Fruit fly (Drosophila melanogaster) whole organism, embryonic: Measurements from ENCODE around the gene abs.

Experiments
- Bgb ChIP-seq: fragments of 200-800 bp; sonication (Bioruptor generic); IDR thresholded peaks from 2 replicates; pipeline ENCODE4 v1.3.6; 2022; ENCODE audit warnings: missing biosample characterization, missing genetic modification characterization; ENCODE audit not compliant: partially characterized antibody
- CG10147 ChIP-seq: fragments of 200-800 bp; sonication (Bioruptor generic); optimal IDR thresholded peaks from 2 replicates; lab custom pipeline; 2019; ENCODE audit warnings: missing biosample characterization, mild to moderate bottlenecking, missing genetic modification characterization, moderate library complexity
- CG1024 ChIP-seq: fragments of 200-800 bp; sonication (Bioruptor generic); IDR thresholded peaks from 2 replicates; pipeline ENCODE4 v1.3.6; 2022; ENCODE audit warnings: missing biosample characterization, missing genetic modification characterization
- CG10462 ChIP-seq: fragments of 200-800 bp; sonication (Bioruptor generic); optimal IDR thresholded peaks from 2 replicates; lab custom pipeline; 2016; ENCODE audit warnings: missing biosample characterization, missing genetic modification characterization
- CG11695 ChIP-seq: fragments of 200-800 bp; sonication (Bioruptor generic); IDR thresholded peaks from 3 replicates; pipeline ENCODE4 v1.3.6; 2022; ENCODE audit warnings: missing biosample characterization, missing genetic modification characterization
- CG14014 ChIP-seq: fragments of 200-800 bp; sonication (Bioruptor generic); IDR thresholded peaks from 2 replicates; pipeline ENCODE4 v1.3.6; 2022; ENCODE audit warnings: missing biosample characterization, missing genetic modification characterization
- CG1529 ChIP-seq: fragments of 200-800 bp; sonication (Bioruptor generic); optimal IDR thresholded peaks from 3 replicates; lab custom pipeline; 2018; ENCODE audit warnings: missing biosample characterization, missing genetic modification characterization
- CG17361 ChIP-seq: fragments of 200-800 bp; sonication (Bioruptor generic); IDR thresholded peaks from 3 replicates; pipeline ENCODE4 v1.3.6; 2022; ENCODE audit warnings: missing biosample characterization, missing genetic modification characterization
- CG17385 ChIP-seq: fragments of 200-800 bp; sonication (Bioruptor generic); optimal IDR thresholded peaks from 3 replicates; lab custom pipeline; 2018; ENCODE audit warnings: missing biosample characterization, mild to moderate bottlenecking, missing genetic modification characterization
- CG3281 ChIP-seq: fragments of 200-800 bp; sonication (Bioruptor generic); optimal IDR thresholded peaks from 3 replicates; lab custom pipeline; 2017; ENCODE audit warnings: missing biosample characterization, mild to moderate bottlenecking, missing genetic modification characterization
- CG43689 ChIP-seq: fragments of 200-800 bp; sonication (Bioruptor generic); IDR thresholded peaks from 2 replicates; pipeline ENCODE4 v1.3.6; 2022; ENCODE audit warnings: missing biosample characterization, missing genetic modification characterization
- CG4424 ChIP-seq: fragments of 200-800 bp; sonication (Bioruptor generic); optimal IDR thresholded peaks from 3 replicates; lab custom pipeline; 2016; ENCODE audit warnings: missing biosample characterization, missing genetic modification characterization
- CG4617 ChIP-seq: fragments of 200-800 bp; sonication (Bioruptor generic); optimal IDR thresholded peaks from 3 replicates; lab custom pipeline; 2016; ENCODE audit warnings: missing biosample characterization, missing genetic modification characterization, borderline replicate concordance
- CG7556 ChIP-seq: fragments of 200-800 bp; sonication (Bioruptor generic); optimal IDR thresholded peaks from 2 replicates; lab custom pipeline; 2017; ENCODE audit warnings: missing biosample characterization, mild to moderate bottlenecking, missing genetic modification characterization
- CG8281 ChIP-seq: fragments of 200-800 bp; sonication (Bioruptor generic); optimal IDR thresholded peaks from 2 replicates; lab custom pipeline; 2018; ENCODE audit warnings: missing biosample characterization, mild to moderate bottlenecking, missing genetic modification characterization, moderate library complexity
- CG8478 ChIP-seq: fragments of >200 bp; optimal IDR thresholded peaks from 2 replicates; lab custom pipeline; 2018
- CG9215 ChIP-seq: fragments of 200-800 bp; sonication (Bioruptor generic); IDR thresholded peaks from 2 replicates; pipeline ENCODE4 v1.3.6; 2022; ENCODE audit warnings: missing biosample characterization, missing genetic modification characterization
- CG9932 ChIP-seq: fragments of 200-800 bp; sonication (Bioruptor generic); IDR thresholded peaks from 2 replicates; pipeline ENCODE4 v1.3.6; 2022; ENCODE audit warnings: missing biosample characterization, missing genetic modification characterization
- Ets65A ChIP-seq: fragments of 200-800 bp; sonication (Bioruptor generic); peaks from one replicate; lab custom pipeline; 2016; ENCODE audit warnings: missing biosample characterization, missing genetic modification characterization
- Ets97D ChIP-seq: fragments of 200-800 bp; sonication (Bioruptor generic); optimal IDR thresholded peaks from 3 replicates; lab custom pipeline; 2016; ENCODE audit warnings: missing biosample characterization, missing genetic modification characterization
- Fer1 ChIP-seq: fragments of 200-800 bp; sonication (Bioruptor generic); optimal IDR thresholded peaks from 2 replicates; lab custom pipeline; 2017; ENCODE audit warnings: missing biosample characterization, mild to moderate bottlenecking, missing genetic modification characterization
- Fer2 ChIP-seq: fragments of 200-800 bp; sonication (Bioruptor generic); optimal IDR thresholded peaks from 2 replicates; lab custom pipeline; 2018; ENCODE audit warnings: missing biosample characterization, mild to moderate bottlenecking, missing genetic modification characterization, moderate library complexity
- Kr ChIP-seq: fragments of 200-800 bp; sonication (Bioruptor generic); optimal IDR thresholded peaks from 2 replicates; lab custom pipeline; 2017; ENCODE audit warnings: missing biosample characterization, mild to moderate bottlenecking, missing genetic modification characterization
- NFAT ChIP-seq: fragments of 200-800 bp; sonication (Bioruptor generic); IDR thresholded peaks from 2 replicates; pipeline ENCODE4 v1.3.6; 2022; ENCODE audit warnings: missing biosample characterization, missing genetic modification characterization
- Ptx1 ChIP-seq: fragments of 200-800 bp; sonication (Bioruptor generic); IDR thresholded peaks from 2 replicates; pipeline ENCODE4 v1.3.6; 2022; ENCODE audit warnings: missing biosample characterization, missing genetic modification characterization
- Rx ChIP-seq: fragments of 200-800 bp; sonication (Bioruptor generic); IDR thresholded peaks from 2 replicates; pipeline ENCODE4 v1.3.6; 2022; ENCODE audit warnings: missing biosample characterization, missing genetic modification characterization
- Six4 ChIP-seq: fragments of 200-800 bp; sonication (Bioruptor generic); optimal IDR thresholded peaks from 2 replicates; lab custom pipeline; 2016; ENCODE audit warnings: missing biosample characterization, missing genetic modification characterization
- Spps ChIP-seq: fragments of 200-800 bp; sonication (Bioruptor generic); optimal IDR thresholded peaks from 2 replicates; lab custom pipeline; 2018; ENCODE audit warnings: missing biosample characterization, mild to moderate bottlenecking, missing genetic modification characterization
- Tbp ChIP-seq: fragments of >200 bp; optimal IDR thresholded peaks from 2 replicates; lab custom pipeline; 2018; ENCODE audit warnings: missing biosample characterization, missing genetic modification characterization
- abd-A ChIP-seq: fragments of 200-800 bp; sonication (Bioruptor generic); optimal IDR thresholded peaks from 3 replicates; lab custom pipeline; 2019; ENCODE audit warnings: missing biosample characterization, mild to moderate bottlenecking, missing genetic modification characterization, moderate library complexity
- ap ChIP-seq: fragments of 200-800 bp; sonication (Bioruptor generic); IDR thresholded peaks from 2 replicates; pipeline ENCODE4 v1.3.6; 2022; ENCODE audit warnings: missing biosample characterization, missing genetic modification characterization
- bbx ChIP-seq: fragments of 200-800 bp; sonication (Bioruptor generic); IDR thresholded peaks from 2 replicates; pipeline ENCODE4 v1.3.6; 2022; ENCODE audit warnings: missing biosample characterization, missing genetic modification characterization; ENCODE audit not compliant: partially characterized antibody
- btn ChIP-seq: fragments of 200-800 bp; sonication (Bioruptor generic); optimal IDR thresholded peaks from 2 replicates; lab custom pipeline; 2016; ENCODE audit warnings: missing biosample characterization, missing genetic modification characterization
- chif ChIP-seq, 2 experiments: fragments of 200-800 bp; sonication (Bioruptor generic); optimal IDR thresholded peaks; 3 replicates each; lab custom pipeline; 2016; ENCODE audit warnings: missing biosample characterization in 2 of 2, missing genetic modification characterization in 2 of 2
- croc ChIP-seq: fragments of 200-800 bp; sonication (Bioruptor generic); conservative IDR thresholded peaks from 3 replicates; pipeline ENCODE4 v1.3.6; 2022; ENCODE audit warnings: missing biosample characterization, missing genetic modification characterization
- esg ChIP-seq: fragments of 200-800 bp; sonication (Bioruptor generic); conservative IDR thresholded peaks from 2 replicates; pipeline ENCODE4 v1.3.6; 2022; ENCODE audit warnings: missing biosample characterization, missing genetic modification characterization
- grn ChIP-seq: fragments of 200-800 bp; sonication (Bioruptor generic); optimal IDR thresholded peaks from 3 replicates; lab custom pipeline; 2017; ENCODE audit warnings: missing biosample characterization, missing genetic modification characterization
- ham ChIP-seq: fragments of 200-800 bp; sonication (Bioruptor generic); IDR thresholded peaks from 2 replicates; pipeline ENCODE4 v1.3.6; 2022; ENCODE audit warnings: missing biosample characterization, missing genetic modification characterization
- hkb ChIP-seq, 2 experiments: fragments of 200-800 bp in 1 of 2; fragments of >200 bp in 1 of 2; sonication (Bioruptor generic) in 1 of 2; IDR thresholded peaks in 1 of 2; optimal IDR thresholded peaks in 1 of 2; 2 replicates each; pipeline versions ENCODE4 v1.3.6 to Lab custom; 2017 to 2022; ENCODE audit warnings: missing biosample characterization in 1 of 2, missing genetic modification characterization in 1 of 2
- klu ChIP-seq: fragments of 200-800 bp; sonication (Bioruptor generic); IDR thresholded peaks from 2 replicates; pipeline ENCODE4 v1.3.6; 2022; ENCODE audit warnings: missing biosample characterization, missing genetic modification characterization
- nerfin-1 ChIP-seq: fragments of 200-800 bp; sonication (Bioruptor generic); optimal IDR thresholded peaks from 3 replicates; lab custom pipeline; 2019; ENCODE audit warnings: missing biosample characterization, mild to moderate bottlenecking, missing genetic modification characterization, moderate library complexity
- pita ChIP-seq: fragments of 200-800 bp; sonication (Bioruptor generic); optimal IDR thresholded peaks from 2 replicates; lab custom pipeline; 2017; ENCODE audit warnings: missing biosample characterization, mild to moderate bottlenecking, missing genetic modification characterization
- tll ChIP-seq, 2 experiments: fragments of 200-800 bp in 1 of 2; fragments of >200 bp in 1 of 2; sonication (Bioruptor generic) in 1 of 2; optimal IDR thresholded peaks; 2 replicates each; lab custom pipeline; 2017 to 2019; ENCODE audit warnings: missing biosample characterization in 2 of 2, missing genetic modification characterization in 2 of 2, mild to moderate bottlenecking in 1 of 2, moderate library complexity in 1 of 2
- vvl ChIP-seq: fragments of 200-800 bp; sonication (Bioruptor generic); IDR thresholded peaks from 2 replicates; pipeline ENCODE4 v1.3.6; 2022; ENCODE audit warnings: missing biosample characterization, missing genetic modification characterization
- wdn ChIP-seq: fragments of 200-800 bp; sonication (Bioruptor generic); IDR thresholded peaks from 2 replicates; pipeline ENCODE4 v1.3.6; 2022; ENCODE audit warnings: missing biosample characterization, missing genetic modification characterization

abs gene

DNA sequence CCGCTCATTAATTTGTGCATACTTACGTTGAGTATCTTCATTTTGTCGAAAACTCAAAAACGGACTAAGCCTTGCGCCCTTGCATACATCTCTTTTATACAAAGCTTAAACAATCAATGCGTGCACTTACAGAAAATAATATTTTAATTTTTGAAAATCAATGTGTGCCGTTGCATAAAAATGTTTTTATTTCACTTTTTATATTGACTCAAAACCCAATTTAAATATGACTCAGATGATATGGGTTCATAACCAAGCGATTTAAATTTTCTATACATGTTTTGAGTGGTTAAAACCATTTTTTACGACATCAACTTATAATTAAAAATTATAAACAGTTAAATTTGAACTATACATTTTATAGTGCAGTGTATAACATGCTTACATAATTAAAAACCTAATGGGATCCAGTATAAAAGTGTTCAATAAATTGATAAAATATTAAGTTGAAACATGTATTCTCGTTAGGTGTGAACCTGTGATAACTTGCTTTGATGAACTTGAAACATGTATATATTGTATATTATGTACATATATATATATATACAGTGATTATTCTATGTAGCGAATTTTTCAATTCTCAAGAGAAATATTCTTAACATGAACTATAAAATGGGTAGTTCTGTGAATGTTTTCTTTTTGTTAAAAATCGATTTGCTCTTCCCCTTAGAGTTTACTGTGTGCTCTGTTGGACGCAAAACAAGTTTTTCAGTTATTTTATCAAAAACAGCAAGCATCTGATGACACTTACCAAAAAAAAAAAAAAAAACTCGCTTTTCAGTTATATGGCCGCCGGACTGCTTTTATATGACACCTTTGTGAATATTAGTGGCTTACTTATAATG is 10.5 kb downstream of the abs start, which contains the start of gene CG34305 (continued):
- peak; percentile 52; the same call in 2 of the 3 replicates for TF ChIP-seq CG17361
- TF ChIP-seq Tbp (GFP tag; lab: Kevin White, UChicago) = no peak
- no peak for TF ChIP-seq pita (GFP tag; lab: Kevin White, UChicago)
- no peak for TF ChIP-seq tll (GFP tag; optimal IDR thresholded peaks at IDR 0.05; lab: Kevin White, UChicago)
- TF ChIP-seq abd-A (tag; lab: Kevin White, UChicago) = peak; percentile 13
- no peak for TF ChIP-seq bbx (GFP tag; lab: Robert Waterston, UW)
- TF ChIP-seq NFAT (GFP tag; lab: Robert Waterston, UW) = peak; percentile 39; the same call in 1 of the 2 replicates
- TF ChIP-seq hkb (optimal IDR thresholded peaks at IDR 0.05; lab: Kevin White, UChicago) = no peak
- TF ChIP-seq hkb (GFP tag; IDR thresholded peaks at IDR 0.05; lab: Robert Waterston, UW) = no peak
- TF ChIP-seq ham (GFP tag; lab: Robert Waterston, UW) = no peak
- TF ChIP-seq CG14014 = no peak
- no peak for TF ChIP-seq CG1024
- peak; percentile 38 for TF ChIP-seq CG3281 (GFP tag; lab: Kevin White, UChicago)
- no peak for TF ChIP-seq Ets97D (GFP tag; lab: Kevin White, UChicago)
- TF ChIP-seq CG43689 (GFP tag; lab: Robert Waterston, UW) = no peak
- no peak for TF ChIP-seq chif (GFP tag; optimal IDR thresholded peaks at IDR 0.05; lab: Kevin White, UChicago)
- TF ChIP-seq Bgb (GFP tag; lab: Robert Waterston, UW) = no peak
- TF ChIP-seq CG10147 = peak; percentile 17
- TF ChIP-seq CG4617 (GFP tag; lab: Kevin White, UChicago) = no peak
- no peak for TF ChIP-seq Rx (GFP tag; lab: Robert Waterston, UW)
- no peak for TF ChIP-seq CG8478 (lab: Kevin White, UChicago)
- no peak for TF ChIP-seq CG17385 (GFP tag; lab: Kevin White, UChicago)
- TF ChIP-seq grn (GFP tag; lab: Kevin White, UChicago) = no peak
- TF ChIP-seq croc (GFP tag; lab: Robert Waterston, UW) = no peak
- no peak for TF ChIP-seq wdn (GFP tag; lab: Robert Waterston, UW)
- peak; percentile 40; the same call in 1 of the 3 replicates for TF ChIP-seq CG11695 (GFP tag; lab: Robert Waterston, UW)
- TF ChIP-seq CG4424 (GFP tag; lab: Kevin White, UChicago) = no peak
- TF ChIP-seq CG10462 (GFP tag; lab: Kevin White, UChicago) = no peak
- no peak for TF ChIP-seq CG9215 (GFP tag; lab: Robert Waterston, UW)
- TF ChIP-seq klu (GFP tag; lab: Robert Waterston, UW) = no peak
- no peak for TF ChIP-seq Fer2 (tag; lab: Kevin White, UChicago)
- no peak for TF ChIP-seq vvl (GFP tag; lab: Robert Waterston, UW)
- no peak for TF ChIP-seq CG1529 (GFP tag; lab: Kevin White, UChicago)
- TF ChIP-seq ap = no peak
- TF ChIP-seq Fer1 = peak; percentile 19
- no peak for TF ChIP-seq Kr
- no peak for TF ChIP-seq CG8281 (tag; lab: Kevin White, UChicago)
- TF ChIP-seq btn (GFP tag; lab: Kevin White, UChicago) = no peak
- TF ChIP-seq Spps (tag; lab: Kevin White, UChicago) = no peak
- peak; percentile 59 for TF ChIP-seq CG9932
- peak; percentile 8 for TF ChIP-seq CG7556
- no peak for TF ChIP-seq nerfin-1 (tag; lab: Kevin White, UChicago)
- no peak for TF ChIP-seq Ets65A (GFP tag; lab: Kevin White, UChicago)
- TF ChIP-seq esg (GFP tag; lab: Robert Waterston, UW) = no peak
- TF ChIP-seq Six4 (GFP tag; lab: Kevin White, UChicago) = no peak
- TF ChIP-seq Ptx1 = peak; percentile 25; the same call in 1 of the 2 replicates
